Worm (Caenorhabditis elegans) whole organism, mixed stage, embryonic: Measurements from ENCODE around the gene pmp-4.

ENCODE experiments used
- blmp-1 ChIP-seq: fragments of 150-350 bp; optimal IDR thresholded peaks from 2 replicates; lab custom pipeline; 2014; ENCODE audit warnings: missing biosample characterization, missing genetic modification characterization
- ceh-83 ChIP-seq: fragments of 200-800 bp; sonication (Bioruptor generic); optimal IDR thresholded peaks from 2 replicates; lab custom pipeline; 2018; ENCODE audit warnings: mild to moderate bottlenecking, missing genetic modification characterization, missing compliant biosample characterization
- flh-1 ChIP-seq: fragments of 200-800 bp; sonication (Bioruptor generic); optimal IDR thresholded peaks from 2 replicates; lab custom pipeline; 2018; ENCODE audit warnings: mild to moderate bottlenecking, missing genetic modification characterization, moderate library complexity, missing compliant biosample characterization
- nhr-237 ChIP-seq: fragments of 150-350 bp; optimal IDR thresholded peaks from 2 replicates; lab custom pipeline; 2014; ENCODE audit warnings: missing biosample characterization, missing genetic modification characterization
- pha-4 ChIP-seq: fragments of 150-350 bp; optimal IDR thresholded peaks from 2 replicates; lab custom pipeline; 2018; ENCODE audit warnings: missing biosample characterization, missing genetic modification reagents, missing genetic modification characterization
- snpc-4 ChIP-seq: fragments of 150-350 bp; optimal IDR thresholded peaks from 2 replicates; lab custom pipeline; 2014; ENCODE audit warnings: missing biosample characterization, missing genetic modification characterization
- unc-62 ChIP-seq: fragments of 150-350 bp; optimal IDR thresholded peaks from 2 replicates; lab custom pipeline; 2014; ENCODE audit warnings: missing biosample characterization, missing genetic modification reagents, missing genetic modification characterization
- ztf-11 ChIP-seq: fragments of 150-350 bp; optimal IDR thresholded peaks from 2 replicates; lab custom pipeline; 2014; ENCODE audit warnings: missing biosample characterization, missing genetic modification characterization

ce11 chrIV:17382029-17382428 lies 23.4 kb downstream of the pmp-4 start, which contains the start of gene C30H6.8:
- TF ChIP-seq blmp-1 (tag; lab: Kevin White, UChicago), result no peak
- TF ChIP-seq unc-62 (GFP tag; lab: Kevin White, UChicago), result no peak
- no peak for TF ChIP-seq snpc-4 (tag; lab: Kevin White, UChicago)
- no peak for TF ChIP-seq ztf-11 (tag; lab: Kevin White, UChicago)
- no peak for TF ChIP-seq pha-4 (tag; lab: Kevin White, UChicago)
- no peak for TF ChIP-seq flh-1 (GFP tag; lab: Kevin White, UChicago)
- no peak for TF ChIP-seq ceh-83
- no peak for TF ChIP-seq nhr-237
